Fruit fly (Drosophila melanogaster) whole organism, embryonic: ENCODE measurements around the gene ND-SGDH.

ENCODE experiments used
- Adf1 ChIP-seq: fragments of 200-800 bp; sonication (Bioruptor generic); IDR thresholded peaks from 2 replicates; pipeline ENCODE4 v1.3.6; 2022; ENCODE audit warnings: missing biosample characterization, missing genetic modification characterization
- Bteb2 ChIP-seq: fragments of 200-800 bp; sonication (Bioruptor generic); optimal IDR thresholded peaks from 2 replicates; lab custom pipeline; 2016; ENCODE audit warnings: missing biosample characterization, missing genetic modification characterization
- CG11504 ChIP-seq: fragments of 200-800 bp; sonication (Bioruptor generic); optimal IDR thresholded peaks from 3 replicates; lab custom pipeline; 2019; ENCODE audit warnings: missing biosample characterization, mild to moderate bottlenecking, missing genetic modification characterization, moderate library complexity
- CG11695 ChIP-seq: fragments of 200-800 bp; sonication (Bioruptor generic); IDR thresholded peaks from 3 replicates; pipeline ENCODE4 v1.3.6; 2022; ENCODE audit warnings: missing biosample characterization, missing genetic modification characterization
- CG12071 ChIP-seq: fragments of 200-800 bp; sonication (Bioruptor generic); optimal IDR thresholded peaks from 3 replicates; lab custom pipeline; 2018; ENCODE audit warnings: missing biosample characterization, mild to moderate bottlenecking, missing genetic modification characterization
- CG12236 ChIP-seq: fragments of 200-800 bp; sonication (Bioruptor generic); optimal IDR thresholded peaks from 2 replicates; lab custom pipeline; 2016; ENCODE audit warnings: missing biosample characterization, missing genetic modification characterization
- CG14050 ChIP-seq: fragments of 200-800 bp; sonication (Bioruptor generic); IDR thresholded peaks from 3 replicates; pipeline ENCODE4 v1.3.6; 2022; ENCODE audit warnings: missing biosample characterization, missing genetic modification characterization
- CG15073 ChIP-seq: fragments of 200-800 bp; sonication (Bioruptor generic); optimal IDR thresholded peaks from 2 replicates; lab custom pipeline; 2016; ENCODE audit warnings: missing biosample characterization, missing genetic modification characterization
- CG1529 ChIP-seq: fragments of 200-800 bp; sonication (Bioruptor generic); optimal IDR thresholded peaks from 3 replicates; lab custom pipeline; 2018; ENCODE audit warnings: missing biosample characterization, missing genetic modification characterization
- CG17385 ChIP-seq: fragments of 200-800 bp; sonication (Bioruptor generic); optimal IDR thresholded peaks from 3 replicates; lab custom pipeline; 2018; ENCODE audit warnings: missing biosample characterization, mild to moderate bottlenecking, missing genetic modification characterization
- CG17829 ChIP-seq: fragments of 200-800 bp; optimal IDR thresholded peaks from 2 replicates; lab custom pipeline; 2019; ENCODE audit warnings: missing biosample characterization, mild to moderate bottlenecking, missing genetic modification characterization, moderate library complexity
- CG2116 ChIP-seq: fragments of 200-800 bp; sonication (Bioruptor generic); optimal IDR thresholded peaks from 3 replicates; lab custom pipeline; 2018; ENCODE audit warnings: missing biosample characterization, mild to moderate bottlenecking, missing genetic modification characterization
- CG30403 ChIP-seq: fragments of 200-800 bp; sonication (Bioruptor generic); optimal IDR thresholded peaks from 3 replicates; lab custom pipeline; 2016; ENCODE audit warnings: missing biosample characterization, missing genetic modification characterization
- CG30431 ChIP-seq: fragments of 200-800 bp; sonication (Bioruptor generic); optimal IDR thresholded peaks from 2 replicates; lab custom pipeline; 2017; ENCODE audit warnings: missing biosample characterization, missing genetic modification characterization
- CG3847 ChIP-seq: fragments of 200-800 bp; sonication (Bioruptor generic); IDR thresholded peaks from 2 replicates; pipeline ENCODE4 v1.3.6; 2022; ENCODE audit warnings: missing biosample characterization, missing genetic modification characterization
- CG4282 ChIP-seq: fragments of 200-800 bp; sonication (Bioruptor generic); optimal IDR thresholded peaks from 2 replicates; lab custom pipeline; 2016; ENCODE audit warnings: missing biosample characterization, missing genetic modification characterization
- CG8388 ChIP-seq: fragments of 200-800 bp; sonication (Bioruptor generic); optimal IDR thresholded peaks from 2 replicates; lab custom pipeline; 2019; ENCODE audit warnings: missing biosample characterization, mild to moderate bottlenecking, missing genetic modification characterization, moderate library complexity
- CG8924 ChIP-seq: fragments of 200-800 bp; optimal IDR thresholded peaks from 3 replicates; lab custom pipeline; 2019; ENCODE audit warnings: missing biosample characterization, mild to moderate bottlenecking, missing genetic modification characterization, moderate library complexity
- CG9817 ChIP-seq: fragments of 200-800 bp; sonication (Bioruptor generic); optimal IDR thresholded peaks from 2 replicates; lab custom pipeline; 2018; ENCODE audit warnings: missing biosample characterization, mild to moderate bottlenecking, missing genetic modification characterization, moderate library complexity
- CTCF ChIP-seq: fragments of 200-800 bp; sonication (Bioruptor generic); optimal IDR thresholded peaks from 2 replicates; lab custom pipeline; 2017; ENCODE audit warnings: missing biosample characterization, mild to moderate bottlenecking, missing genetic modification characterization, moderate library complexity
- Camta ChIP-seq: fragments of 200-800 bp; sonication (Bioruptor generic); optimal IDR thresholded peaks from 2 replicates; lab custom pipeline; 2016; ENCODE audit warnings: missing biosample characterization, missing genetic modification characterization
- Elba2 ChIP-seq: fragments of 200-800 bp; sonication (Bioruptor generic); optimal IDR thresholded peaks from 3 replicates; lab custom pipeline; 2016; ENCODE audit warnings: missing biosample characterization, missing genetic modification characterization
- H2.0 ChIP-seq: fragments of 200-800 bp; sonication (Bioruptor generic); IDR thresholded peaks from 2 replicates; pipeline ENCODE4 v1.3.6; 2022; ENCODE audit warnings: missing biosample characterization, missing genetic modification characterization
- Hmr ChIP-seq: fragments of 200-800 bp; sonication (Bioruptor generic); optimal IDR thresholded peaks from 3 replicates; lab custom pipeline; 2017; ENCODE audit warnings: mild to moderate bottlenecking, missing biosample characterization, missing genetic modification reagents, missing genetic modification characterization
- NC2β ChIP-seq: fragments of 200-800 bp; sonication (Bioruptor generic); optimal IDR thresholded peaks from 2 replicates; lab custom pipeline; 2016; ENCODE audit warnings: missing biosample characterization, missing genetic modification characterization
- NfI ChIP-seq: fragments of 200-800 bp; sonication (Bioruptor generic); optimal IDR thresholded peaks from 3 replicates; lab custom pipeline; 2018; ENCODE audit warnings: missing biosample characterization, mild to moderate bottlenecking, missing genetic modification characterization, moderate library complexity
- Rfx ChIP-seq: fragments of 200-800 bp; sonication (Bioruptor generic); IDR thresholded peaks from 2 replicates; pipeline ENCODE4 v1.3.6; 2022; ENCODE audit warnings: missing biosample characterization, missing genetic modification characterization
- Six4 ChIP-seq: fragments of 200-800 bp; sonication (Bioruptor generic); optimal IDR thresholded peaks from 2 replicates; lab custom pipeline; 2016; ENCODE audit warnings: missing biosample characterization, missing genetic modification characterization
- Sox100B ChIP-seq: fragments of 200-800 bp; sonication (Bioruptor generic); optimal IDR thresholded peaks from 3 replicates; lab custom pipeline; 2018; ENCODE audit warnings: missing biosample characterization, mild to moderate bottlenecking, missing genetic modification characterization
- ase ChIP-seq: fragments of 200-800 bp; sonication (Bioruptor generic); IDR thresholded peaks from 3 replicates; pipeline ENCODE4 v1.3.6; 2022; ENCODE audit warnings: missing biosample characterization, missing genetic modification characterization
- bcd ChIP-seq: fragments of 200-800 bp; sonication (Bioruptor generic); optimal IDR thresholded peaks from 2 replicates; lab custom pipeline; 2017; ENCODE audit warnings: missing biosample characterization, mild to moderate bottlenecking, missing genetic modification characterization
- cato ChIP-seq: fragments of 200-800 bp; sonication (Bioruptor generic); optimal IDR thresholded peaks from 2 replicates; lab custom pipeline; 2016; ENCODE audit warnings: missing biosample characterization, missing genetic modification characterization, borderline replicate concordance
- fd96Cb ChIP-seq: fragments of 200-800 bp; sonication (Bioruptor generic); optimal IDR thresholded peaks from 2 replicates; lab custom pipeline; 2018; ENCODE audit warnings: missing biosample characterization, mild to moderate bottlenecking, missing genetic modification characterization, moderate library complexity
- fru ChIP-seq: fragments of >200 bp; optimal IDR thresholded peaks from 2 replicates; lab custom pipeline; 2017
- her ChIP-seq: fragments of 200-800 bp; sonication (Bioruptor generic); optimal IDR thresholded peaks from 2 replicates; lab custom pipeline; 2016; ENCODE audit warnings: missing biosample characterization, missing genetic modification characterization
- lab ChIP-seq: fragments of 200-800 bp; sonication (Bioruptor generic); optimal IDR thresholded peaks from 3 replicates; lab custom pipeline; 2017; ENCODE audit warnings: missing biosample characterization, missing genetic modification characterization, mild to moderate bottlenecking, moderate library complexity, missing genetic modification reagents
- lbe ChIP-seq: fragments of 200-800 bp; sonication (Bioruptor generic); optimal IDR thresholded peaks from 2 replicates; lab custom pipeline; 2016; ENCODE audit warnings: missing biosample characterization, mild to moderate bottlenecking, missing genetic modification characterization
- mirr ChIP-seq: fragments of 200-800 bp; sonication (Bioruptor generic); optimal IDR thresholded peaks from 3 replicates; lab custom pipeline; 2018; ENCODE audit warnings: missing biosample characterization, mild to moderate bottlenecking, missing genetic modification characterization
- mld ChIP-seq: fragments of 200-800 bp; sonication (Bioruptor generic); IDR thresholded peaks from 3 replicates; pipeline ENCODE4 v1.3.6; 2022; ENCODE audit warnings: missing biosample characterization, missing genetic modification characterization; ENCODE audit not compliant: partially characterized antibody
- p53 ChIP-seq: fragments of 200-800 bp; sonication (Bioruptor generic); optimal IDR thresholded peaks from 2 replicates; lab custom pipeline; 2016; ENCODE audit warnings: missing biosample characterization, missing genetic modification characterization
- pan ChIP-seq, 4 experiments: fragments of >200 bp in 3 of 4; fragments of 200-800 bp in 1 of 4; sonication (Bioruptor generic) in 1 of 4; optimal IDR thresholded peaks in 3 of 4; IDR thresholded peaks in 1 of 4; 2 replicates each; pipeline versions ENCODE4 v1.3.6 to Lab custom; 2017 to 2022; ENCODE audit warnings: missing biosample characterization in 2 of 4, missing genetic modification characterization in 2 of 4, mixed read lengths in 1 of 4
- pros ChIP-seq: fragments of 200-800 bp; sonication (Bioruptor generic); optimal IDR thresholded peaks from 3 replicates; lab custom pipeline; 2019; ENCODE audit warnings: missing biosample characterization, mild to moderate bottlenecking, missing genetic modification characterization, moderate library complexity
- ro ChIP-seq: fragments of 200-800 bp; sonication (Bioruptor generic); IDR thresholded peaks from 2 replicates; pipeline ENCODE4 v1.3.6; 2022; ENCODE audit warnings: missing biosample characterization, missing genetic modification characterization
- row ChIP-seq: fragments of 200-800 bp; sonication (Bioruptor generic); IDR thresholded peaks from 3 replicates; pipeline ENCODE4 v1.3.6; 2022; ENCODE audit warnings: missing biosample characterization, missing genetic modification characterization
- salm ChIP-seq: fragments of 200-800 bp; sonication (Bioruptor generic); optimal IDR thresholded peaks from 2 replicates; lab custom pipeline; 2018; ENCODE audit warnings: missing biosample characterization, mild to moderate bottlenecking, missing genetic modification characterization
- shn ChIP-seq: fragments of 200-800 bp; sonication (Bioruptor generic); optimal IDR thresholded peaks from 3 replicates; lab custom pipeline; 2016; ENCODE audit warnings: missing biosample characterization, missing genetic modification characterization
- tin ChIP-seq: fragments of 200-800 bp; sonication (Bioruptor generic); optimal IDR thresholded peaks from 3 replicates; lab custom pipeline; 2016; ENCODE audit warnings: missing biosample characterization, missing genetic modification characterization
- ttk ChIP-seq: fragments of 200-800 bp; sonication (Bioruptor generic); IDR thresholded peaks from 2 replicates; pipeline ENCODE4 v2.1.2; 2022; ENCODE audit warnings: missing biosample characterization, missing genetic modification characterization
- twi ChIP-seq: fragments of 200-800 bp; optimal IDR thresholded peaks from 2 replicates; lab custom pipeline; 2019; ENCODE audit warnings: missing biosample characterization, mild to moderate bottlenecking, missing genetic modification characterization, moderate library complexity
- unpg ChIP-seq: fragments of 200-800 bp; sonication (Bioruptor generic); optimal IDR thresholded peaks from 3 replicates; lab custom pipeline; 2018; ENCODE audit warnings: missing biosample characterization, mild to moderate bottlenecking, missing genetic modification characterization, moderate library complexity

The ND-SGDH gene

DNA sequence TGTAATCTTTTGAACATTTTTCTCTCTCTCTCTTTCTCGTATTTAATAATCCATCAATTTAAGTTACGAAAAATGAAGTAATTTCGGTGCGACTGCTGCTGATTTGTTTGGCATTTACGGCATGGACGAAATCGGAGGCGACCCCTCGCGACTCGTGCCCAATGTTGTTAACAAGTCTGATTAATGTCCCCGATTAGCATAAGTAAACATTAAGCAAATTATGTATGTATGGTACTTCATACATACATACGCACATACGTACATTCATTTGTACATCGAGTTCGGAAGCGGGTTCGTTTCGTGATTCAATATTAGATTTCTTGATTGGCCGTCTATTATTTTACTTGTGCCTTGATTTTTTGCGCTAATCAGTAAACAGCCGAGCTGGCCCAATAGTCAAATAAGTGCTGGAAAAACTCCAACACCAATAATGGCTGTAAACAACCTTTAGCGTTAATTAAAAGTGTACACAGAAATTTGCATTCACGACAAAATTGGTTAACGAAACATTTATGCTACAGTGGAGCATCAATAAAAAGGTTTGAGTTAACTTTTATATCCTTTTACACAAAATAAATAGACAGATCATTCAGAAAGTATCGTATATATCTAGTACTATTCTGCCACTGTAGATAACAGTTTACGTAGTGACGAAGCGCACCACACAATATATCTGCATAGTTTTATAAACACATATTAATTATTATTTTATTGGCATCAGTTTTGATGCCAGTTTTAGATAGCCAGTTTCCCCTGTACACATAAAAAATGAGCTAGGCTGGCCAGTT, 47.3 kb downstream of the ND-SGDH start (continued):
- TF ChIP-seq CG8924, result peak; percentile 57
- TF ChIP-seq twi (tag; lab: Kevin White, UChicago), result peak; percentile 23
- TF ChIP-seq H2.0 (GFP tag; lab: Robert Waterston, UW), result peak; percentile 44; the same call in 1 of the 2 replicates
- no peak for TF ChIP-seq tin
- peak; percentile 57; the same call in 2 of the 3 replicates for TF ChIP-seq CG14050 (GFP tag; lab: Robert Waterston, UW)
- TF ChIP-seq pan (optimal IDR thresholded peaks at IDR 0.05; lab: Kevin White, UChicago), result no peak
- peak in 1 of 2 experiments; percentile 68 for TF ChIP-seq pan (GFP tag; optimal IDR thresholded peaks at IDR 0.05 in 1 of 2, IDR thresholded peaks at IDR 0.05 in 1 of 2)
- peak; percentile 10 for TF ChIP-seq CG2116 (GFP tag; lab: Kevin White, UChicago)
- TF ChIP-seq NfI (GFP tag; lab: Kevin White, UChicago), result peak; percentile 65
- TF ChIP-seq CG11695 (GFP tag; lab: Robert Waterston, UW), result peak; percentile 70; the same call in 2 of the 3 replicates
- TF ChIP-seq her (GFP tag; lab: Kevin White, UChicago), result no peak
- peak; percentile 32 for TF ChIP-seq fd96Cb (tag; lab: Kevin White, UChicago)
- TF ChIP-seq CG1529, result peak; percentile 12
- TF ChIP-seq NC2β, result peak; percentile 6
- TF ChIP-seq Rfx (GFP tag; lab: Robert Waterston, UW), result peak; percentile 83
- TF ChIP-seq Six4 (GFP tag; lab: Kevin White, UChicago), result no peak
- no peak for TF ChIP-seq shn
- peak; percentile 47 for TF ChIP-seq Bteb2 (GFP tag; lab: Kevin White, UChicago)
- peak; percentile 68 for TF ChIP-seq Sox100B (GFP tag; lab: Kevin White, UChicago)
- no peak for TF ChIP-seq ro (GFP tag; lab: Robert Waterston, UW)
- TF ChIP-seq CG30431 (GFP tag; lab: Kevin White, UChicago), result peak; percentile 17
- no peak for TF ChIP-seq fru (lab: Kevin White, UChicago)
- peak; percentile 32 for TF ChIP-seq CG12071 (GFP tag; lab: Kevin White, UChicago)
- TF ChIP-seq unpg (GFP tag; lab: Kevin White, UChicago), result peak; percentile 56
- no peak for TF ChIP-seq CG15073
- no peak for TF ChIP-seq p53 (GFP tag; lab: Kevin White, UChicago)
- TF ChIP-seq CG11504 (tag; lab: Kevin White, UChicago), result peak; percentile 79
- peak; percentile 50; the same call in 1 of the 2 replicates for TF ChIP-seq ttk (GFP tag; lab: Robert Waterston, UW)
- no peak for TF ChIP-seq pros (GFP tag; lab: Kevin White, UChicago)
- TF ChIP-seq CG4282 (GFP tag; lab: Kevin White, UChicago), result no peak
- TF ChIP-seq salm (tag; lab: Kevin White, UChicago), result no peak
- TF ChIP-seq row, result peak; percentile 84
- peak; percentile 22 for TF ChIP-seq CTCF (GFP tag; lab: Kevin White, UChicago)
- peak; percentile 75 for TF ChIP-seq CG3847 (GFP tag; lab: Robert Waterston, UW)
- peak; percentile 74 for TF ChIP-seq mirr (GFP tag; lab: Kevin White, UChicago)
- TF ChIP-seq Adf1 (GFP tag; lab: Robert Waterston, UW), result peak; percentile 47
- TF ChIP-seq bcd, result peak; percentile 50
- TF ChIP-seq CG8388 (GFP tag; lab: Kevin White, UChicago), result peak; percentile 2
- TF ChIP-seq Camta, result no peak
- TF ChIP-seq Hmr (GFP tag; lab: Kevin White, UChicago), result peak; percentile 52
- TF ChIP-seq CG12236, result no peak
- peak; percentile 38 for TF ChIP-seq CG17829 (tag; lab: Kevin White, UChicago)
- TF ChIP-seq CG30403 (GFP tag; lab: Kevin White, UChicago), result peak; percentile 68
- peak; percentile 67 for TF ChIP-seq CG17385
- peak; percentile 76 for TF ChIP-seq lab (GFP tag; lab: Kevin White, UChicago)
- no peak for TF ChIP-seq Elba2 (GFP tag; lab: Kevin White, UChicago)
- no peak for TF ChIP-seq mld (GFP tag; lab: Robert Waterston, UW)
- peak; percentile 5 for TF ChIP-seq cato (GFP tag; lab: Kevin White, UChicago)
- no peak for TF ChIP-seq ase (GFP tag; lab: Robert Waterston, UW)
- TF ChIP-seq CG9817 (tag; lab: Kevin White, UChicago), result peak; percentile 72
- TF ChIP-seq lbe, result no peak
